Worm (Caenorhabditis elegans): ENCODE results near the gene fbxa-65.

Gene fbxa-65

ce11 chrV:3312067-3312666 is 34.1 kb downstream of the fbxa-65 start, which contains the start of gene arrd-18:
Gene arrd-18 (minus strand): TSS chrV:3312117.
- TF ChIP-seq ztf-29 (GFP tag; IDR thresholded peaks at IDR 0.05) (no peak), tab-1 (GFP tag; IDR thresholded peaks at IDR 0.05) (no peak), ref-1 (GFP tag; conservative IDR thresholded peaks at IDR 0.05) (no peak), klf-2 (GFP tag; conservative IDR thresholded peaks at IDR 0.05) (no peak), T22C8.4 (GFP tag; IDR thresholded peaks at IDR 0.05) (no peak), cog-1 (tag; optimal IDR thresholded peaks at IDR 0.05) (no peak), flt-1 (GFP tag; IDR thresholded peaks at IDR 0.05) (no peak), ztf-23 (GFP tag; IDR thresholded peaks at IDR 0.05) (no peak), med-1 (GFP tag; optimal IDR thresholded peaks at IDR 0.05; ENCODE audit: insufficient read depth) (no peak)

ce11 chrV:3308169-3308568 is 38.1 kb downstream of the fbxa-65 start, which contains the start of gene srbc-3:
Gene srbc-3 (plus strand): TSS chrV:3308469.
- TF ChIP-seq ztf-29 (GFP tag; IDR thresholded peaks at IDR 0.05) (no peak), T22C8.4 (GFP tag; IDR thresholded peaks at IDR 0.05) (no peak), tab-1 (GFP tag; IDR thresholded peaks at IDR 0.05) (no peak), ref-1 (GFP tag; conservative IDR thresholded peaks at IDR 0.05) (no peak), med-1 (GFP tag; optimal IDR thresholded peaks at IDR 0.05; ENCODE audit: insufficient read depth) (no peak), ztf-23 (GFP tag; IDR thresholded peaks at IDR 0.05) (no peak), cog-1 (tag; optimal IDR thresholded peaks at IDR 0.05) (no peak), flt-1 (GFP tag; IDR thresholded peaks at IDR 0.05) (no peak), klf-2 (GFP tag; conservative IDR thresholded peaks at IDR 0.05) (no peak)

- TF ChIP-seq flt-1 (GFP tag; IDR thresholded peaks at IDR 0.05) (no peak), ztf-23 (GFP tag; IDR thresholded peaks at IDR 0.05) (no peak), cog-1 (tag; optimal IDR thresholded peaks at IDR 0.05) (no peak), ref-1 (GFP tag; conservative IDR thresholded peaks at IDR 0.05) (no peak), med-1 (GFP tag; optimal IDR thresholded peaks at IDR 0.05; ENCODE audit: insufficient read depth) (no peak), tab-1 (GFP tag; IDR thresholded peaks at IDR 0.05) (no peak), klf-2 (GFP tag; conservative IDR thresholded peaks at IDR 0.05) (no peak), T22C8.4 (GFP tag; IDR thresholded peaks at IDR 0.05) (no peak), ztf-29 (GFP tag; IDR thresholded peaks at IDR 0.05) (no peak)
Measured at ce11 chrV:3301898-3302297, 44.4 kb downstream of the fbxa-65 start, which contains the start of gene srbc-1. Gene srbc-1 (minus strand): TSS chrV:3301998.

- TF ChIP-seq klf-2 (GFP tag; conservative IDR thresholded peaks at IDR 0.05) (no peak), cog-1 (tag; optimal IDR thresholded peaks at IDR 0.05) (no peak), tab-1 (GFP tag; IDR thresholded peaks at IDR 0.05) (no peak), flt-1 (GFP tag; IDR thresholded peaks at IDR 0.05) (no peak), T22C8.4 (GFP tag; IDR thresholded peaks at IDR 0.05) (no peak), ztf-23 (GFP tag; IDR thresholded peaks at IDR 0.05) (no peak), ztf-29 (GFP tag; IDR thresholded peaks at IDR 0.05) (no peak), med-1 (GFP tag; optimal IDR thresholded peaks at IDR 0.05; ENCODE audit: insufficient read depth) (no peak), ref-1 (GFP tag; conservative IDR thresholded peaks at IDR 0.05) (no peak)
Measured at ce11 chrV:3299437-3299836, 46.8 kb downstream of the fbxa-65 start.

- TF ChIP-seq flt-1 (GFP tag; IDR thresholded peaks at IDR 0.05) (no peak), med-1 (GFP tag; optimal IDR thresholded peaks at IDR 0.05; ENCODE audit: insufficient read depth) (no peak), cog-1 (tag; optimal IDR thresholded peaks at IDR 0.05) (no peak), klf-2 (GFP tag; conservative IDR thresholded peaks at IDR 0.05) (no peak), ztf-23 (GFP tag; IDR thresholded peaks at IDR 0.05) (no peak), ref-1 (GFP tag; conservative IDR thresholded peaks at IDR 0.05) (no peak), T22C8.4 (GFP tag; IDR thresholded peaks at IDR 0.05) (no peak), ztf-29 (GFP tag; IDR thresholded peaks at IDR 0.05) (no peak), tab-1 (GFP tag; IDR thresholded peaks at IDR 0.05) (no peak)
Measured at ce11 chrV:3297764-3298163, 48.5 kb downstream of the fbxa-65 start, which contains the start of gene srx-122. Gene srx-122 (minus strand): TSS chrV:3297864.

ce11 chrV:3295368-3295767 is 50.9 kb downstream of the fbxa-65 start:
- TF ChIP-seq ztf-29 (GFP tag; IDR thresholded peaks at IDR 0.05) (no peak), ztf-23 (GFP tag; IDR thresholded peaks at IDR 0.05) (no peak)

Measured in whole organism, midembryonic.